Fruit fly (Drosophila melanogaster): ENCODE measurements around the gene CG10646.
A peak's percentile ranks its signal among the peaks of the same experiment; 100 is the strongest.

CG10646 gene

DNA sequence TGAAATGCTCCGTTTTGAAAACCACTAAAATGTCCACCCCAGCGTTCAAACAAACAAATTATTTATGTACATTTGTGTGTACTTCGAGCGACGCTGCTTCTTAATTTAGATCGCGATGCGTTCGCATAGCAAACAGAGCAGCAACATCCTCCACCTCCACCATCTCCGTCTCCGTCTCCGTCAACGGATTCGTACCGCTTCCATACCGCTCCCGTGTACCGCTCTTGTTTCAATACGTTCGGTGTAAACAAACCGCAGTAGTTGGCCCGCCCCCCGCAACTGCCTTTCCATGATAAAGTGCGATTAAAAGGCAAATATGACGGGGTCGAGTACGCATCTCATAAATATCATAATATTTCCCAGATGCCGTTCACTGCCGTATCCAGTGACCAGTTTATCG, 21.4 kb downstream of the CG10646 start, which contains the start of gene CG33725 (continued):
- TF ChIP-seq CG10267 (tag; optimal IDR thresholded peaks at IDR 0.05) (no peak), CG2120 (GFP tag; optimal IDR thresholded peaks at IDR 0.05) (no peak), pzg (GFP tag; optimal IDR thresholded peaks at IDR 0.05) (no peak), CG2678 (tag; optimal IDR thresholded peaks at IDR 0.05) (no peak), CG12104 (GFP tag; optimal IDR thresholded peaks at IDR 0.05) (no peak), pita (GFP tag; optimal IDR thresholded peaks at IDR 0.05) (no peak), chn (GFP tag; optimal IDR thresholded peaks at IDR 0.05) (no peak), ara (GFP tag; IDR thresholded peaks at IDR 0.05) (0 out of 2 replicates have a peak, but pooled peaks have one; percentile 17), Ets97D (GFP tag; optimal IDR thresholded peaks at IDR 0.05) (no peak), Tbp (GFP tag; optimal IDR thresholded peaks at IDR 0.05) (no peak), gsb-n (tag; optimal IDR thresholded peaks at IDR 0.05) (peak; percentile 1), lmd (GFP tag; IDR thresholded peaks at IDR 0.05) (no peak), org-1 (GFP tag; optimal IDR thresholded peaks at IDR 0.05) (no peak), CG4404 (GFP tag; IDR thresholded peaks at IDR 0.05) (no peak), CG12769 (tag; optimal IDR thresholded peaks at IDR 0.05) (peak; percentile 34), vfl (GFP tag; optimal IDR thresholded peaks at IDR 0.05) (no peak), gt (GFP tag; IDR thresholded peaks at IDR 0.05) (no peak), crp (GFP tag; optimal IDR thresholded peaks at IDR 0.05) (no peak), Lim3 (GFP tag; IDR thresholded peaks at IDR 0.05) (no peak), CG16813 (GFP tag; IDR thresholded peaks at IDR 0.05; ENCODE audit: partially characterized antibody) (no peak), gce (GFP tag; IDR thresholded peaks at IDR 0.05) (no peak), CG9797 (GFP tag; optimal IDR thresholded peaks at IDR 0.05) (no peak), CrebB (tag; optimal IDR thresholded peaks at IDR 0.05) (no peak), CG13296 (GFP tag; optimal IDR thresholded peaks at IDR 0.05) (no peak), CG8089 (GFP tag; optimal IDR thresholded peaks at IDR 0.05) (no peak), sd (tag; optimal IDR thresholded peaks at IDR 0.05) (no peak), sr (GFP tag; IDR thresholded peaks at IDR 0.05) (no peak), ftz-f1 (GFP tag; optimal IDR thresholded peaks at IDR 0.05) (no peak), hkb (optimal IDR thresholded peaks at IDR 0.05) (no peak), hkb (GFP tag; IDR thresholded peaks at IDR 0.05) (no peak), CG1602 (GFP tag; optimal IDR thresholded peaks at IDR 0.05) (no peak), CG11504 (tag; optimal IDR thresholded peaks at IDR 0.05) (no peak), CG13894 (tag; optimal IDR thresholded peaks at IDR 0.05) (no peak), pho (GFP tag; optimal IDR thresholded peaks at IDR 0.05) (no peak), HLH4C (GFP tag; IDR thresholded peaks at IDR 0.05; ENCODE audit: partially characterized antibody) (no peak), Gsc (GFP tag; IDR thresholded peaks at IDR 0.05) (no peak), Hmx (GFP tag; optimal IDR thresholded peaks at IDR 0.05) (no peak), dan (GFP tag; IDR thresholded peaks at IDR 0.05) (no peak), Doc3 (GFP tag; IDR thresholded peaks at IDR 0.05; ENCODE audit: partially characterized antibody) (no peak), sens (GFP tag) (peak; percentile 45), fd3F (GFP tag; optimal IDR thresholded peaks at IDR 0.05) (no peak), CG12155 (GFP tag; optimal IDR thresholded peaks at IDR 0.05) (no peak), pnt (GFP tag; optimal IDR thresholded peaks at IDR 0.05) (no peak), NfI (GFP tag; optimal IDR thresholded peaks at IDR 0.05) (peak; percentile 18), D (optimal IDR thresholded peaks at IDR 0.05) (no peak), D (GFP tag; optimal IDR thresholded peaks at IDR 0.05) (no peak), eyg (GFP tag; optimal IDR thresholded peaks at IDR 0.05) (peak; percentile 31), CG8765 (GFP tag; IDR thresholded peaks at IDR 0.05) (0 out of 2 replicates have a peak, but pooled peaks have one; percentile 26), vvl (GFP tag; IDR thresholded peaks at IDR 0.05) (0 out of 2 replicates have a peak, but pooled peaks have one; percentile 11), Mrtf (GFP tag; IDR thresholded peaks at IDR 0.05) (no peak), wek (GFP tag; optimal IDR thresholded peaks at IDR 0.05) (no peak), Hand (GFP tag; optimal IDR thresholded peaks at IDR 0.05) (no peak), CG2199 (GFP tag; IDR thresholded peaks at IDR 0.05) (0 out of 3 replicates have a peak, but pooled peaks have one; percentile 49)
